Fruit fly (Drosophila melanogaster) Kc167 (cell line): Measurements from ENCODE around the gene CG5191.

ENCODE experiments used
- Myc ChIP-seq: fragments of >200 bp; optimal IDR thresholded peaks from 2 replicates; lab custom pipeline; 2017; ENCODE audit warnings: missing external identifiers
- Sin3A ChIP-seq: fragments of >200 bp; optimal IDR thresholded peaks from 2 replicates; lab custom pipeline; 2018; ENCODE audit warnings: missing external identifiers
- h ChIP-seq: fragments of >200 bp; optimal IDR thresholded peaks from 3 replicates; lab custom pipeline; 2018; ENCODE audit warnings: missing external identifiers
- insv ChIP-seq: fragments of >200 bp; optimal IDR thresholded peaks from 3 replicates; lab custom pipeline; 2018; ENCODE audit warnings: missing external identifiers
- psq ChIP-seq: fragments of >200 bp; optimal IDR thresholded peaks from 2 replicates; lab custom pipeline; 2017; ENCODE audit warnings: missing external identifiers
- ttk ChIP-seq: sonication (Bioruptor generic); optimal IDR thresholded peaks from 2 replicates; lab custom pipeline; 2017; ENCODE audit warnings: missing external identifiers

CG5191 gene

DNA sequence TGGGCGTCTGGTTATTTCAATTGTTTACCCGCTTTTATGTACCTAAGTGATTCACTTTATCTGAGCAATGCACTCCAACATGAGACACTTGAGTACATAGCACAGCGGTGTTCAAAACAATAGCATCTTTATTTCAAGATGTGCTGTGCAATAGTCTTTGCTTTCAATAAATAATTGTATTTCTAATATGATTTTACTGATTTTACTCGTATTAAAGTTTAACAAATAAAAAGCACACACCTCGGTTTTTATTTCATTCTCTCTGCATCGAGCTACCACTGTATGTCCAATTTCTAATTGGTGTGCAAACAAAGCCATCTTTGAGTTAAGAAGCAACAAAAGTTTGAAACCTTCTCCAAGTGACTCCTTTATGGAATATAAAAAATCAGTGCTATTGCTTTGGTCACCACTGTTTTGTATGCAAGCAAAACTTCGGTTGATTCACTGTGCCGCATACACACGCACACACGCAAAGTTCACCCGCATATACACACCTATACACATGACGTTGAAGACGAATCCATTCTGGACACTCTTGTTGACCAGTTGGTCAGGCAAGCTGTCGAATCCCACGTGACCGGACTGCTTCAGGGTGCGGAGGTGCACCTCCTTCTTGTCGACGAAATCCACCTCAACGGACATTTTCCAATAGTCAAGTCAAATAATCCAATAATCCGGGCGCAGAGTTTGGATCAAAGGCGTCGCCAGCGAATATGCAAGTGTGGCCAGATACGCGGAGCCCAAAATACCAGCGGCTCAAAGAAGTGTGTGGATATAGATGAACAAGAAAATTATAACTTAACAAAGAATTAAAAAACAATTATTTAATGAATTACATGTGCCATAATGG, 27.2 kb downstream of the CG5191 start, which contains the start of gene Septin2:
Gene Septin2 (minus strand): TSS at position 727 of the 850 bp plus-strand sequence.
- TF ChIP-seq ttk (no peak), h (no peak), psq (lab: Kevin White, UChicago) (no peak), Myc (lab: Kevin White, UChicago) (no peak), insv (no peak), Sin3A (no peak)

DNA sequence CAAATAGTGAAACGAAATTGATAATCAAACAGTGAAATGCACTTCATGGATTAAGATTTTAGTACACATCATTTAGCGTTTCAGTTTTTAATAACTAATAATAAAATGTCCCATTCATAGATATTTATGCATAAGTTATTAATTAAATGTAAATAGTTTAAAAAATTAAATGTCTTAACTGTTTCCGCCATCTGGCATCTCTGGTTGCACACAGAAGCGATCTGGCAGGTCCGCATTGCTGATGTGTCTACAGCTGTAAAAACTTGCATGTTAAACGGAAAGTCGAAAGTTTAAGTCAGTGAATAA, 27.8 kb downstream of the CG5191 start, which contains the start of gene Srp72:
Gene Srp72 (plus strand): TSS at position 232 of the 306 bp plus-strand sequence.
- TF ChIP-seq ttk: no peak
- TF ChIP-seq Sin3A: no peak
- no peak for TF ChIP-seq psq (lab: Kevin White, UChicago)
- TF ChIP-seq Myc (lab: Kevin White, UChicago): no peak
- no peak for TF ChIP-seq h
- TF ChIP-seq insv: no peak

DNA sequence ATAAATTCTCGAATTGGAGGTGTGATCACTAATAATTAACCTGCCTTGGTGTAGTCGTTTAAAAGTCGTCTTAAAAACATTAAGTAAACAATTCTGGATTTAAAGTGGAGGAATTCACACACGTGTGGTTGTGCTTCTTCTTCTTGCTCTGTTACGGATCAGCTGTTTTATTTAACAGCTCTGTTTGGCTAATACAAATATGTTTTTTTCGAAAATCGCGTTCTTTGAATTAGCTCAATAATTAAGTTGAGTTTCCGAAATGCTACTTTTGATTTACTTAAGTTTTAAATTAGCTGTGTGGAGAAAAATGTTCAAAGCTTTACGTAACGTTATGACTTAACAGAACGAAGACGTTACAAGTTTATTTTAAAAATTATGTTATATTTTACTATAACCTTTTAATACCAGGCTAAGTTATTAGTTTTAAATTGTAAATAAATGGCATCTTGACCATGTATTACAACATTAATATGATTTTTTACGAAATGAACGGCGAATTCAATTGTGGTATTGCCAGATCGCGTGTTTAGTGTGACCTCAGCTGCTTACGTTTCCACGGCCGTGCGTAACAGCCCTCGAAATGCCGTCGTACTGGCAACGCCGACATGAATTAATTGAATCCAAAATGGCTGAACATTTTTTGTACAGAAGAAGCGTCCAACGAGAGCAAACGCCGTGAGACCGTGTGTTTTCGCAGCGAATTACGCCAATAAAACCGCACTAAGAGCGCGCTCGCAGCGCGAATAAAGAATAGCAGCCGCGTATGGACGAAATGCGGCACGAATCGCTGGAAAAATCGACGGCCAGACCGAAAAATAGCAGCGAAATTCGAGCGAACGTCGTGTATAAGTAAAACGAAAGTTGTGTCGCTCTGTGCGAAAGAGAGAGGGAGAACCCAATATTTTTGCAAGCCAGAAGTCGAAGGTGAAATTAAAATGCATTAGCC, 32.1 kb downstream of the CG5191 start, which contains the start of the genes Pus1 and bon:
Gene Pus1 (minus strand): TSS at position 155 of the 946 bp plus-strand sequence.
Gene bon (plus strand): TSS at position 623 of the 946 bp plus-strand sequence.
- TF ChIP-seq ttk: no peak
- TF ChIP-seq psq (lab: Kevin White, UChicago): no peak
- no peak for TF ChIP-seq Sin3A
- no peak for TF ChIP-seq h
- TF ChIP-seq Myc (lab: Kevin White, UChicago): no peak
- no peak for TF ChIP-seq insv

DNA sequence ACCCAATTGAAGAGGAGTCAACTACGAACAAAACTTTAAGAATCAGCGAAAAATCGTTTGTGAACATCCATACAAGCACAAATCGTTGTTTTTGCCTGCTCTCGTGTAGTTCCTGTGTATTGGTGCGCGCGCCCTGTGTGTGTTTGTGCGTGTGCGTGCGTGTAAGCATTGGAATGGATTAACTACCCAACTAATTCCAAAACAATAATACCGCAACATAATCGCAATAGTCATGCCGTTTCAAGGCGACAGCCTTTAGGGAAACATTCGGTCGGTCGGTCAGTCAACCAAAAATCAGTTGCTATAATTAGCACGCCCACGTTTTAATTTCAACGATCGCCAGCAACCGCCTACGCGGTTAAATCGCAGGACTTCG, 32.8 kb downstream of the CG5191 start:
- TF ChIP-seq insv (no peak), ttk (no peak), Sin3A (no peak), h (no peak), Myc (lab: Kevin White, UChicago) (no peak), psq (lab: Kevin White, UChicago) (no peak)

DNA sequence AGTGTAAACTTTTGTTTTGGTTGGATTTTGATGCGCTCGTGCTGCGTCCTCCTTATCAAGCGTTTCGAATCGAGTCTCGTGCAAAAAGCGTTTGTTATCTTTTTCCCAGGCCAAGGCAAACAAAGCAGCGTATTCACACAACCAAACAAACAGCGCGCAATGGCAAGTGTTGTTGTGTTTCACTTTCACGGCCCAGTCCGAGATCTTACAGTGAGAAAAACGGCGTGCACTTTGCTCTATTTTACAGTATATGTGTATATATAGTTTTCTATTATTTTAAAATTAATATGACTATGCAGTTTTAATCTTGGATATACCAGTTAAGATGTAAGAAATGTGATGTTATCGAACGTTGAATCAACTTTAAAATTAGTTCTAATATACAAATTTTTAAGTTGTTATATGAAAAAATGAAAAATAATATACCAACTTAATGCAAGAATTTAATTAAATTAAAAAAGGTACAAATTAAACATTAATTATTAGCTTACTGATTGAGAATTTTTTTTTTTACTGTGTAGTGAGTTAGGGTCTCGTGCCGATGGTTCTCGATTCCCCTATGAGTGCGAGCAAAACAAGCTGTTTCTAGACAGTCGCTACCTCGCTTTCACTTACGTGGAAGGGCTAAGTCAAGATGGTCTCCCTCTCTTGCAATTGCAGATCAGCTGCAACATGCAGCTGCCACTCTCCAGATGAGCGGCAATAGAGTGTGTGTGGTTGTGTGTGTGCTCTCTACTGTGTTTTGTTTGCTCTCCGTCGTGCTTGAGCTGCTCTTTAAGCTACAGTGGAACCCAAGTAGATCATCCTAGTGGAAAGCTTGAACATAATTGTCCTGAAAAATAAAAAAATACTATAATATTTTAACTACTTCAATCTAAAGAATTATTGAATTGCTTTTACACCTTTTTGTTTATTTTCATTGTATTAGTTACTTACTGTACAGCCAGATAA, 33.8 kb downstream of the CG5191 start:
- TF ChIP-seq ttk (no peak), psq (lab: Kevin White, UChicago) (no peak), Myc (lab: Kevin White, UChicago) (no peak), Sin3A (no peak), h (no peak), insv (no peak)

DNA sequence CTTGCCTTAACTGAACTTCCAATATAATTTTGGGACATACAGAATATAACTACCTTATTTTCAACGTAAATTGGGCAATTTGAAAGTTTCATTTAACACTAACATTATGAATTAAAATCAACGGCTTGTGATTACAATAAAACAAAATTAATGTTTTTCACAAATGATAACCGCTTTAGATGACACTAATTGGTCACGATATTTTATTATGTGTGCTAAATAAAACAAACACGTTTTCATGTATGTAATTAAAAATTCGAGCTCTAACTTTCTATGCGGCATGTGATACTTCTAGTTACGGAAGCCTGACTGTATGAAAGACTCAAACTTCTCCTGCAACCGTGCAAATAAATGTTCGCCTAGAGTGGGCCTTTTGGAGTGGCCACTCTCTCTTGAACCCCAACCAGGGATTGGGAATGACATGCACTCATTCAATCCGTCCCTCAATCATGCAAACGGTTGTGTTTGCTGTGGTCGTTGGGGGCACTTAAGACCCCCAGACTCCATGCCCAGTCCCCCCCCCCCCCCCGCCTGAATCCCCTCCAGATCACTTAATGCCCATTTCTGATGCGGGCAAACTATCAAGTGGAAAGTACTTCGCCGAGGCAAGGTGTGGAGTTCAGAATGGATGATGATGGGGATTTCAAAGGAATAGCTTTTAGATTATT, 34.6 kb downstream of the CG5191 start:
- no peak for TF ChIP-seq insv

DNA sequence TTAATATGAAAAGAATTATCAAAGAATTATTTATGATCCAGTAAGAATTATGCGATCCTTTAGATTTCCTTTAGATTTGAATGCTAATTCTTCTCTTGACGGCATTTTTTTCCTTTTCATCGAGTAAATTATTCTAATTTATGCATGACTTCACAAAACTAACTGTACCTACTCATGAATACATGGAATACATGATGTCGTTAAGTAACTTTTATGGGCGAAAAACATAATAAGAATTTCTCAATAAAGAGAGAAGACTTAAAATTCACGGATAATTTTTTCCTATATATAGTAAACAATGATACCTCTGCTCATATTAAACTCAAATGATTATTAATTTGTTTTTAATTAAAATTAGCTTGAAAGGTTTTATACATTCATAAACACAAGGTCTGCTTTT, 35.2 kb downstream of the CG5191 start:
- no peak for TF ChIP-seq h
- TF ChIP-seq Myc (lab: Kevin White, UChicago): no peak
- TF ChIP-seq Sin3A: no peak
- no peak for TF ChIP-seq ttk
- no peak for TF ChIP-seq psq (lab: Kevin White, UChicago)
- TF ChIP-seq insv: no peak

DNA sequence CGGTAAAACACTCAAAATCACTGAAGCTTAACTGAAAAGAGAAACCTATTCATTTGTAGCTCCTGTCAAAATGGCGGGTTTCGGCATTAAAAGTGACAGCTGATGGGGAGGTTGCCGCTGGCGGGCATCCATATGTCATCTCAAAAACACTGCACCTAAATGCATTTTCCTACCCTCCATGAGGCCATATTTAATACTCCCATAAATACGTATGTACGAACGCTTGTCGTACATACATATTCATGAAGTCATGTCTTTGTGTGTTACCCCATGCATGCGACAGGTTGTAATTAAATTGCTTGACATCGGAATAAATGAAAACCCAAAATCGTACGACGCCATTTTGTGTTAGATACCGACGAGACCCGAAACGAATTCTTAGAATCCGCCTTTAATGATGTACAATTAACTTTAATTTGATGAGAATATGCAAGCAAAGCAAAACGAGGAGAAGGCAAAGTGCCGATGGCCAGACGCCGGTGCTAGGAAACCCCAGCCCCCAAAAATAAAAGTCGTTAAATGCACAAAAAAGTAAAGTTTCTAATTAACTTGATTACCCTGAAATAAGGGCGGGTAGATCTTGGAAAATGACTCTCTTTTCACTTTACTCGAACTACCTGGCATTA, 35.8 kb downstream of the CG5191 start:
- TF ChIP-seq h: no peak
- no peak for TF ChIP-seq psq (lab: Kevin White, UChicago)
- TF ChIP-seq insv: no peak

DNA sequence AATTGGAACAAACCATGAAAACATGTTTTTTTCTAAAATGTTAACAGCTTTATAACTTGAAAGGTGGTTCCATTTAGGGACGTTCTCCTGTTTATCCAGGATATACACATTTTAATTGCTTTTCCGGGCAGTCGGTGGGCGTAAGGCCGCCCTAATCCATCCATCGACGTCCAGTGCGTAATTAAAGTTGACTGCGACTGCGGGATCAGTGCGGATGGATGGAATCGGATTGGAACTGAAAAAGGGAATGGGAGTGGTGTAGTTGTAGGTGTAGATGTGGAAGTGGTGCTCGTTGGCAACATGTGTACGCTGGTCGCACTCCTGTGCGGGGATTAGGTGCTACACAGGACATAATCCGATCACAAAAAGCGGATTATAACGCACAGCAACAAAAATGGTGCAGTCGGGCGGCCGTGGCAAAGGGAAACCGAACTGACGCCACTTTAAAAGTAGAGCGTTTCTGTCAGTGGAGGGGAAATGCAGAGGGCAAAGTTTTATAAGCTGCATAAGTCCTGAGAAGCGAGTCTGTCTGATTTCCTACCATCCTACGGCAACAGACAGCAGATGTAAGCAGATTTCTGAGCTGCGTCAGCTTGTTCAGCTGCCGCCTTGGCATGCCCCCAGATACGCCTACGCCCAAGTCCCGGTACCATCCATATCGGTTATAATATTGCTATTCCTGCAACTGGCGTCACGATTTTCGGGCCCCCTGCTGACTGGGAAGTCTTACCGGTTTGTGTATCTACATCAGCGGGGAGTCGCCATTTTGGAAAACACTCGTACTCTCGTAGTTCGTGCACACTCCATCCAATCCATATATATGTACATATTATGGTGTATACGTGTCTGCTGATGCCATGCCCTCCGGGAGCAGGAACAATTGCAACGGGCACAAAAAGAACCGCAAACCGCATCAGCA, 37.0 kb downstream of the CG5191 start:
- TF ChIP-seq Myc (lab: Kevin White, UChicago) (no peak), Sin3A (no peak), h (no peak), ttk (no peak), insv (no peak), psq (lab: Kevin White, UChicago) (no peak)

DNA sequence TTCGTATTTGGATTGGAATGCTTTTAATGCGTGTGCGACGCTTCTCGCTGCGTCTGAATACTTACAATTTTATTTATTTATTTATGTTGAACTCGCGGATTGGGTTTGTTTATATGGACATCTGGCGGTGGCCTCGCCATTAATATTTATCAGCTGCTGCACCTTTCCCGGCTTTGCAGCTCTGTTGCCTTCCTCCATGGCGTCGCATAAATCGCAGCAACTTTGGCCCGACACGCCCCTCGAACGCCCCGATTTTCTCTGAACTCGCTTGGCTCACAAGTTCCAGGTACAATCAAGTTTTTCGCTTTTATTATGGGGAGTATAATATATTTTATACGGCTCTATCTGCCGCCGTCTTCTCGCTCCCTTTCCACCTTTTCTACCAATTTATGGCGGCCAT, 39.4 kb downstream of the CG5191 start:
- TF ChIP-seq insv (no peak), h (no peak), ttk (no peak), Myc (lab: Kevin White, UChicago) (no peak)

DNA sequence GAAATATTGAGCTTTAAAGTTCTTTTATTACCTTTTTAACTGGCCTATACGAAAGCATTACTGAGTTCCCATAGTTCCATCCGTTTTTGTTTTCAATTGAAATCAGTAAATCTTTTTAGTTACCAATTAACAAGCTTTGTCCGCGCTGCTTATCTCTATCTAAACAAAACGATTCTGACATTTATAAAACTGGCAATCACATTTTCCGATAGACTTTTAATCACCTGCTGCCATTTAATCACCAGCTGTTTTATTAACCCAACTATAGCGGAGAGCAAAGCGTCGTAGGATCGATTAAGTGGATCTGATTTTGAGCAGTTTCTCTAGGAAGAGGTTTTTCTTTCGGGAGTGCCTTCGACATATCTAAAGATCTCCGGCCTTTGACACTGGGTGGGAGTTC, 41.9 kb downstream of the CG5191 start:
- TF ChIP-seq Sin3A (no peak), insv (no peak), psq (lab: Kevin White, UChicago) (no peak), ttk (no peak), h (no peak), Myc (lab: Kevin White, UChicago) (no peak)
